Worm (Caenorhabditis elegans): ENCODE data around the gene catp-5.

- no peak for TF ChIP-seq hlh-17 (GFP tag; optimal IDR thresholded peaks at IDR 0.05; ENCODE audit: borderline replicate concordance)
- no peak for TF ChIP-seq nhr-77 (tag; optimal IDR thresholded peaks at IDR 0.05)
- TF ChIP-seq efl-1 (optimal IDR thresholded peaks at IDR 0.05), result no peak
- TF ChIP-seq efl-1 (GFP tag; optimal IDR thresholded peaks at IDR 0.05 in 1 of 2), result no peak
Measured at ce11 chrX:8067268-8067667, 31.4 kb downstream of the catp-5 start, which contains the start of gene C18A11.2.

Data from whole organism, L1 larva.